Fruit fly (Drosophila melanogaster) whole organism, embryonic: ENCODE data around the gene Nup358.

Experiments used
- Abd-B ChIP-seq: fragments of 200-800 bp; sonication (Bioruptor generic); optimal IDR thresholded peaks from 2 replicates; lab custom pipeline; 2018; ENCODE audit warnings: missing biosample characterization, mild to moderate bottlenecking, missing genetic modification characterization, moderate library complexity
- CG10274 ChIP-seq: fragments of 200-800 bp; sonication (Bioruptor generic); optimal IDR thresholded peaks from 3 replicates; lab custom pipeline; 2017; ENCODE audit warnings: missing biosample characterization, mild to moderate bottlenecking, missing genetic modification characterization
- CG10366 ChIP-seq: fragments of 200-800 bp; sonication (Bioruptor generic); IDR thresholded peaks from 2 replicates; pipeline ENCODE4 v1.3.6; 2022; ENCODE audit warnings: missing biosample characterization, missing genetic modification characterization
- CG10979 ChIP-seq: fragments of 200-800 bp; sonication (Bioruptor generic); optimal IDR thresholded peaks from 2 replicates; lab custom pipeline; 2018; ENCODE audit warnings: missing biosample characterization, mild to moderate bottlenecking, missing genetic modification characterization, moderate library complexity
- CG11723 ChIP-seq: fragments of 200-800 bp; sonication (Bioruptor generic); optimal IDR thresholded peaks from 2 replicates; lab custom pipeline; 2017; ENCODE audit warnings: missing biosample characterization, mild to moderate bottlenecking, missing genetic modification characterization
- CG12071 ChIP-seq: fragments of 200-800 bp; sonication (Bioruptor generic); optimal IDR thresholded peaks from 3 replicates; lab custom pipeline; 2018; ENCODE audit warnings: missing biosample characterization, mild to moderate bottlenecking, missing genetic modification characterization
- CG13287 ChIP-seq: fragments of 200-800 bp; sonication (Bioruptor generic); IDR thresholded peaks from 2 replicates; pipeline ENCODE4 v1.3.6; 2022; ENCODE audit warnings: missing biosample characterization, missing genetic modification characterization; ENCODE audit not compliant: partially characterized antibody
- CG16813 ChIP-seq: fragments of 200-800 bp; sonication (Bioruptor generic); IDR thresholded peaks from 3 replicates; pipeline ENCODE4 v1.3.6; 2022; ENCODE audit warnings: missing biosample characterization, missing genetic modification characterization; ENCODE audit not compliant: partially characterized antibody
- CG17385 ChIP-seq: fragments of 200-800 bp; sonication (Bioruptor generic); optimal IDR thresholded peaks from 3 replicates; lab custom pipeline; 2018; ENCODE audit warnings: missing biosample characterization, mild to moderate bottlenecking, missing genetic modification characterization
- CG17802 ChIP-seq: fragments of 200-800 bp; sonication (Bioruptor generic); optimal IDR thresholded peaks from 2 replicates; lab custom pipeline; 2018; ENCODE audit warnings: missing biosample characterization, mild to moderate bottlenecking, missing genetic modification characterization, moderate library complexity
- CG30403 ChIP-seq: fragments of 200-800 bp; sonication (Bioruptor generic); optimal IDR thresholded peaks from 3 replicates; lab custom pipeline; 2016; ENCODE audit warnings: missing biosample characterization, missing genetic modification characterization
- CG31441 ChIP-seq: fragments of 200-800 bp; sonication (Bioruptor generic); IDR thresholded peaks from 2 replicates; pipeline ENCODE4 v1.3.6; 2022; ENCODE audit warnings: missing biosample characterization, missing genetic modification characterization
- CG34224 ChIP-seq: fragments of 200-800 bp; sonication (Bioruptor generic); IDR thresholded peaks from 3 replicates; pipeline ENCODE4 v1.3.6; 2022; ENCODE audit warnings: missing biosample characterization, missing genetic modification characterization; ENCODE audit not compliant: partially characterized antibody
- CG42726 ChIP-seq: fragments of 200-800 bp; sonication (Bioruptor generic); IDR thresholded peaks from 2 replicates; pipeline ENCODE4 v1.3.6; 2022; ENCODE audit warnings: missing biosample characterization, missing genetic modification characterization; ENCODE audit not compliant: partially characterized antibody
- CG4282 ChIP-seq: fragments of 200-800 bp; sonication (Bioruptor generic); optimal IDR thresholded peaks from 2 replicates; lab custom pipeline; 2016; ENCODE audit warnings: missing biosample characterization, missing genetic modification characterization
- CG5953 ChIP-seq: fragments of 200-800 bp; sonication (Bioruptor generic); IDR thresholded peaks from 2 replicates; pipeline ENCODE4 v1.3.6; 2022; ENCODE audit warnings: missing biosample characterization, missing genetic modification characterization
- CG8359 ChIP-seq: fragments of 200-800 bp; sonication (Bioruptor generic); optimal IDR thresholded peaks from 2 replicates; lab custom pipeline; 2017; ENCODE audit warnings: missing biosample characterization, mild to moderate bottlenecking, missing genetic modification characterization, borderline replicate concordance
- CG9932 ChIP-seq: fragments of 200-800 bp; sonication (Bioruptor generic); IDR thresholded peaks from 2 replicates; pipeline ENCODE4 v1.3.6; 2022; ENCODE audit warnings: missing biosample characterization, missing genetic modification characterization
- CrebB ChIP-seq: fragments of 200-800 bp; sonication (Bioruptor generic); optimal IDR thresholded peaks from 3 replicates; lab custom pipeline; 2018; ENCODE audit warnings: missing biosample characterization, mild to moderate bottlenecking, missing genetic modification characterization
- Doc3 ChIP-seq: fragments of 200-800 bp; sonication (Bioruptor generic); IDR thresholded peaks from 3 replicates; pipeline ENCODE4 v1.3.6; 2022; ENCODE audit warnings: missing biosample characterization, missing genetic modification characterization; ENCODE audit not compliant: partially characterized antibody
- Ets65A ChIP-seq: fragments of 200-800 bp; sonication (Bioruptor generic); peaks from one replicate; lab custom pipeline; 2016; ENCODE audit warnings: missing biosample characterization, missing genetic modification characterization
- Fer3 ChIP-seq: fragments of 200-800 bp; sonication (Bioruptor generic); optimal IDR thresholded peaks from 2 replicates; lab custom pipeline; 2018; ENCODE audit warnings: missing biosample characterization, mild to moderate bottlenecking, missing genetic modification characterization, moderate library complexity
- HHEX ChIP-seq: fragments of 200-800 bp; sonication (Bioruptor generic); optimal IDR thresholded peaks from 3 replicates; lab custom pipeline; 2017; ENCODE audit warnings: missing biosample characterization, mild to moderate bottlenecking, missing genetic modification characterization, missing genetic modification reagents
- Nf-YB ChIP-seq: fragments of 200-800 bp; sonication (Bioruptor generic); optimal IDR thresholded peaks from 3 replicates; lab custom pipeline; 2019; ENCODE audit warnings: missing biosample characterization, mild to moderate bottlenecking, missing genetic modification characterization, moderate library complexity
- Oaz ChIP-seq: fragments of 200-800 bp; sonication (Bioruptor generic); IDR thresholded peaks from 2 replicates; pipeline ENCODE4 v1.3.6; 2022; ENCODE audit warnings: missing biosample characterization, missing genetic modification characterization
- Oli ChIP-seq: fragments of 200-800 bp; sonication (Bioruptor generic); optimal IDR thresholded peaks from 2 replicates; lab custom pipeline; 2018; ENCODE audit warnings: missing biosample characterization, mild to moderate bottlenecking, missing genetic modification characterization, moderate library complexity
- Poxn ChIP-seq: fragments of 200-800 bp; sonication (Bioruptor generic); IDR thresholded peaks from 2 replicates; pipeline ENCODE4 v1.3.6; 2022; ENCODE audit warnings: missing biosample characterization, missing genetic modification characterization
- Ravus ChIP-seq: fragments of 200-800 bp; sonication (Bioruptor generic); IDR thresholded peaks from 2 replicates; pipeline ENCODE4 v1.3.6; 2022; ENCODE audit warnings: missing biosample characterization, missing genetic modification characterization
- Rfx ChIP-seq: fragments of 200-800 bp; sonication (Bioruptor generic); IDR thresholded peaks from 2 replicates; pipeline ENCODE4 v1.3.6; 2022; ENCODE audit warnings: missing biosample characterization, missing genetic modification characterization
- Rx ChIP-seq: fragments of 200-800 bp; sonication (Bioruptor generic); IDR thresholded peaks from 2 replicates; pipeline ENCODE4 v1.3.6; 2022; ENCODE audit warnings: missing biosample characterization, missing genetic modification characterization
- Ssrp ChIP-seq: fragments of 200-800 bp; sonication (Bioruptor generic); optimal IDR thresholded peaks from 2 replicates; lab custom pipeline; 2018; ENCODE audit warnings: missing biosample characterization, mild to moderate bottlenecking, missing genetic modification characterization, moderate library complexity
- Vsx1 ChIP-seq: fragments of 200-800 bp; sonication (Bioruptor generic); optimal IDR thresholded peaks from 2 replicates; lab custom pipeline; 2017; ENCODE audit warnings: missing biosample characterization, mild to moderate bottlenecking, missing genetic modification characterization, missing genetic modification reagents
- chif ChIP-seq, 2 experiments: fragments of 200-800 bp; sonication (Bioruptor generic); optimal IDR thresholded peaks; 3 replicates each; lab custom pipeline; 2016; ENCODE audit warnings: missing biosample characterization in 2 of 2, missing genetic modification characterization in 2 of 2
- crc ChIP-seq: fragments of 200-800 bp; sonication (Bioruptor generic); optimal IDR thresholded peaks from 2 replicates; lab custom pipeline; 2016; ENCODE audit warnings: missing biosample characterization, missing genetic modification characterization
- disco-r ChIP-seq: fragments of 200-800 bp; sonication (Bioruptor generic); optimal IDR thresholded peaks from 2 replicates; lab custom pipeline; 2016; ENCODE audit warnings: missing biosample characterization, missing genetic modification characterization
- gce ChIP-seq: fragments of 200-800 bp; sonication (Bioruptor generic); IDR thresholded peaks from 3 replicates; pipeline ENCODE4 v1.3.6; 2022; ENCODE audit warnings: missing biosample characterization, missing genetic modification characterization
- grau ChIP-seq: fragments of 200-800 bp; optimal IDR thresholded peaks from 3 replicates; lab custom pipeline; 2019; ENCODE audit warnings: missing biosample characterization, mild to moderate bottlenecking, missing genetic modification characterization, moderate library complexity
- gsb-n ChIP-seq: fragments of 200-800 bp; sonication (Bioruptor generic); optimal IDR thresholded peaks from 3 replicates; lab custom pipeline; 2018; ENCODE audit warnings: missing biosample characterization, mild to moderate bottlenecking, missing genetic modification characterization
- gt ChIP-seq: fragments of 200-800 bp; sonication (Bioruptor generic); IDR thresholded peaks from 2 replicates; pipeline ENCODE4 v1.3.6; 2022; ENCODE audit warnings: missing biosample characterization, missing genetic modification characterization
- kni ChIP-seq: fragments of 200-800 bp; sonication (Bioruptor generic); optimal IDR thresholded peaks from 3 replicates; lab custom pipeline; 2017; ENCODE audit warnings: mild to moderate bottlenecking, missing biosample characterization, missing genetic modification reagents, missing genetic modification characterization
- nerfin-2 ChIP-seq: fragments of 200-800 bp; sonication (Bioruptor generic); IDR thresholded peaks from 2 replicates; pipeline ENCODE4 v1.3.6; 2022; ENCODE audit warnings: missing biosample characterization, missing genetic modification characterization; ENCODE audit not compliant: partially characterized antibody
- nmo ChIP-seq: fragments of 200-800 bp; sonication (Bioruptor generic); optimal IDR thresholded peaks from 2 replicates; lab custom pipeline; 2018; ENCODE audit warnings: missing biosample characterization, mild to moderate bottlenecking, missing genetic modification characterization, moderate library complexity
- org-1 ChIP-seq: fragments of 200-800 bp; sonication (Bioruptor generic); optimal IDR thresholded peaks from 2 replicates; lab custom pipeline; 2017; ENCODE audit warnings: missing biosample characterization, missing genetic modification characterization
- pb ChIP-seq: fragments of 200-800 bp; sonication (Bioruptor generic); optimal IDR thresholded peaks from 3 replicates; lab custom pipeline; 2016; ENCODE audit warnings: missing biosample characterization, missing genetic modification characterization
- ranshi ChIP-seq: fragments of 200-800 bp; sonication (Bioruptor generic); IDR thresholded peaks from 2 replicates; pipeline ENCODE4 v1.3.6; 2022; ENCODE audit warnings: missing biosample characterization, missing genetic modification characterization
- run ChIP-seq: fragments of 200-800 bp; sonication (Bioruptor generic); optimal IDR thresholded peaks from 3 replicates; lab custom pipeline; 2018; ENCODE audit warnings: missing biosample characterization, mild to moderate bottlenecking, missing genetic modification characterization
- slou ChIP-seq: fragments of 200-800 bp; sonication (Bioruptor generic); optimal IDR thresholded peaks from 3 replicates; lab custom pipeline; 2016; ENCODE audit warnings: missing biosample characterization, missing genetic modification characterization
- sr ChIP-seq: fragments of 200-800 bp; sonication (Bioruptor generic); IDR thresholded peaks from 3 replicates; pipeline ENCODE4 v1.3.6; 2022; ENCODE audit warnings: missing biosample characterization, missing genetic modification characterization
- tio ChIP-seq: fragments of 200-800 bp; sonication (Bioruptor generic); optimal IDR thresholded peaks from 2 replicates; lab custom pipeline; 2017; ENCODE audit warnings: missing biosample characterization, missing genetic modification characterization, inconsistent platforms
- wor ChIP-seq: fragments of 200-800 bp; sonication (Bioruptor generic); IDR thresholded peaks from 2 replicates; pipeline ENCODE4 v1.3.6; 2022; ENCODE audit warnings: missing biosample characterization, missing genetic modification characterization

Nup358 gene

DNA sequence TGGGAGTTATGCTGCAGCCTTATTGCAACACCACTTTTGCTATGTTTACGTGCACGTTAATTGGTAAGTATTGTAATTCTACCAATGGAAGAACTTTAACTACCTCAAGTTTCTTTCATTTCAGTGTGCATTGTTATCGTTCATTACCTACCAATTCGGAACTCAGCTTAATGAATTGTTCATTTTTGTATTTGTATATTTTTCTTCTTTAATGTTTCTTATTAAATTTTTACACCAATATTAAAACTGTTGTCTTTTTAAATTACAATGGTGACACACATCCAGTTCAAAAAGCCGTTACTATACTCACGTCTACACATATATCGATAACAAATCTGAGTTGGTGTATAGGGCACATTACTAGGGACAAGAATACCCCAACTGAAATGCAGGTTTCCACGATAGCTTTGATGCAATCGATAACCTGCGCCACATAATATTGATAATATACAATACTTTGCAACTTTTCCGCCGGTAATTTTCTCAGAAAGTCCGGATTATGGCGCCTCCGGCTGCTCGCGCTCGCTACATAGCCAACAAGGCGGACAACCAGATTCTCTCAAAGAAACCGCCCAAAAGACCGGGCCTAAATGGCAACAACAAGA is 27.8 kb upstream of the Nup358 start, which contains the start of gene Alg9 (continued):
- TF ChIP-seq Rx (GFP tag; lab: Robert Waterston, UW) (no peak), Oaz (GFP tag; lab: Robert Waterston, UW) (no peak), Nf-YB (GFP tag; lab: Kevin White, UChicago) (no peak), Abd-B (GFP tag; lab: Kevin White, UChicago) (no peak), slou (GFP tag; lab: Kevin White, UChicago) (no peak), CG17385 (GFP tag; lab: Kevin White, UChicago) (no peak), CG34224 (peak; percentile 94), disco-r (GFP tag; lab: Kevin White, UChicago) (no peak), CG16813 (GFP tag; lab: Robert Waterston, UW) (peak; percentile 89), gt (no peak), Ssrp (tag; lab: Kevin White, UChicago) (no peak), gsb-n (tag; lab: Kevin White, UChicago) (no peak), CG30403 (GFP tag; lab: Kevin White, UChicago) (no peak), Oli (tag; lab: Kevin White, UChicago) (no peak), CG10366 (GFP tag; lab: Robert Waterston, UW) (no peak), Ets65A (GFP tag; lab: Kevin White, UChicago) (no peak), Doc3 (GFP tag; lab: Robert Waterston, UW) (peak; percentile 83), CG31441 (no peak), pb (no peak), CG5953 (GFP tag; lab: Robert Waterston, UW) (no peak), CG11723 (GFP tag; lab: Kevin White, UChicago) (no peak), kni (GFP tag; lab: Kevin White, UChicago) (no peak), CG10274 (GFP tag; lab: Kevin White, UChicago) (no peak), CrebB (tag; lab: Kevin White, UChicago) (no peak), CG13287 (GFP tag; lab: Robert Waterston, UW) (peak; percentile 94), crc (no peak), CG8359 (GFP tag; lab: Kevin White, UChicago) (no peak), run (tag; lab: Kevin White, UChicago) (no peak), CG42726 (peak; percentile 77), HHEX (GFP tag; lab: Kevin White, UChicago) (no peak), ranshi (GFP tag; lab: Robert Waterston, UW) (no peak), Poxn (GFP tag; lab: Robert Waterston, UW) (no peak), Fer3 (tag; lab: Kevin White, UChicago) (no peak), tio (GFP tag; lab: Kevin White, UChicago) (no peak), chif (GFP tag; optimal IDR thresholded peaks at IDR 0.05; lab: Kevin White, UChicago) (no peak), Ravus (GFP tag; lab: Robert Waterston, UW) (no peak), org-1 (GFP tag; lab: Kevin White, UChicago) (no peak), nerfin-2 (GFP tag; lab: Robert Waterston, UW) (peak; percentile 93), sr (GFP tag; lab: Robert Waterston, UW) (no peak), nmo (GFP tag; lab: Kevin White, UChicago) (peak; percentile 23), CG10979 (tag; lab: Kevin White, UChicago) (no peak), CG17802 (tag; lab: Kevin White, UChicago) (peak; percentile 81), grau (tag; lab: Kevin White, UChicago) (no peak), gce (no peak), CG4282 (GFP tag; lab: Kevin White, UChicago) (no peak), wor (GFP tag; lab: Robert Waterston, UW) (no peak), CG12071 (GFP tag; lab: Kevin White, UChicago) (no peak), CG9932 (GFP tag; lab: Robert Waterston, UW) (peak; percentile 30; the same call in 1 of the 2 replicates), Rfx (GFP tag; lab: Robert Waterston, UW) (peak; percentile 34; the same call in 1 of the 2 replicates), Vsx1 (GFP tag; lab: Kevin White, UChicago) (no peak)
